Worm (Caenorhabditis elegans) whole organism, L2 larva: ENCODE results near the gene F32D8.11.

ENCODE experiments used
- ama-1 ChIP-seq: fragments of 150-350 bp; optimal IDR thresholded peaks from 2 replicates; lab custom pipeline; 2018; ENCODE audit warnings: inconsistent platforms
- ceh-16 ChIP-seq: fragments of 150-350 bp; optimal IDR thresholded peaks from 2 replicates; lab custom pipeline; 2014; ENCODE audit warnings: missing biosample characterization, missing genetic modification characterization
- crh-2 ChIP-seq: sonication (generic microtip); optimal IDR thresholded peaks from 2 replicates; lab custom pipeline; 2017; ENCODE audit warnings: missing biosample characterization, missing genetic modification characterization
- egl-27 ChIP-seq: sonication (generic microtip); optimal IDR thresholded peaks from 3 replicates; lab custom pipeline; 2017; ENCODE audit warnings: missing biosample characterization, missing genetic modification reagents, missing genetic modification characterization
- lin-39 ChIP-seq: fragments of 150-350 bp; optimal IDR thresholded peaks from 2 replicates; lab custom pipeline; 2014; ENCODE audit warnings: missing biosample characterization, missing genetic modification reagents, missing genetic modification characterization
- mdl-1 ChIP-seq, 2 experiments: fragments of 150-350 bp in 1 of 2; sonication (generic microtip) in 1 of 2; optimal IDR thresholded peaks; 2 replicates each; lab custom pipeline; 2017; ENCODE audit warnings: missing biosample characterization in 2 of 2, missing genetic modification characterization in 2 of 2
- nhr-12 ChIP-seq: fragments of 150-350 bp; optimal IDR thresholded peaks from 2 replicates; lab custom pipeline; 2014; ENCODE audit warnings: missing biosample characterization, missing genetic modification characterization
- nhr-77 ChIP-seq: fragments of 150-350 bp; optimal IDR thresholded peaks from 2 replicates; lab custom pipeline; 2014; ENCODE audit warnings: missing biosample characterization, missing genetic modification characterization
- snpc-4 ChIP-seq: fragments of 150-350 bp; optimal IDR thresholded peaks from 2 replicates; lab custom pipeline; 2014; ENCODE audit warnings: missing biosample characterization, missing genetic modification characterization
- unc-55 ChIP-seq: fragments of 150-350 bp; sonication (generic microtip); optimal IDR thresholded peaks from 3 replicates; lab custom pipeline; 2014; ENCODE audit warnings: missing biosample characterization, missing genetic modification reagents, missing genetic modification characterization
- zag-1 ChIP-seq: fragments of 150-350 bp; optimal IDR thresholded peaks from 2 replicates; lab custom pipeline; 2014; ENCODE audit warnings: missing biosample characterization, missing genetic modification characterization
- ztf-11 ChIP-seq: sonication (generic microtip); optimal IDR thresholded peaks from 2 replicates; lab custom pipeline; 2017; ENCODE audit warnings: missing biosample characterization, missing genetic modification characterization

DNA sequence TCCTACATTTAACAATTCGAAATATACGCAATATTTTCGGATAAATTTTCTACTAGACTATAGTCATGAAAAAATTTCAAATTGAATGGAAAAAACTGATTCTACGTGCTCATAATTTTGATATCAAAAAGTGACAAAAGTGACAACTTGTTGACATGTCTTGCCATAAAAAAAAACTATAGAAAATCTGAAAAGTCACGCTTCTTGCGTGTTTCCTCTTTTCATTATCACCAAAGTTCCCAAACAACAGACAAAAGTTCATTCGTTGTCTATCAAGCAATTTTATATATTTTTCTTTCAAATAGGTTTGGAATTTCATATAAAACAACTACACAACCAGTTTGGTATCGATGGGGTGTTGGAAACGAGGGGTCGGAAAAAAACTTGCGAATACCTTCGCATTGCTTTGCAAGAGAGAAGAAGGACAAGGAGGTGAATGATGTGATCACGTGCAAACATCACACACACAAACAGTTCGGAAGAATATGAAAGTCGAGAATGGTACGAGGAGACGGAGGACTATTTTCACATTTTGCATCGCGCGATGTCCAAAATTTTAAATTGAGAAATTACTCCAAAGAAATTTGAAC lies 29.8 kb downstream of the F32D8.11 start:
- TF ChIP-seq lin-39 (tag; lab: Kevin White, UChicago) (no peak), mdl-1 (tag; optimal IDR thresholded peaks at IDR 0.05; lab: Kevin White, UChicago) (no peak), zag-1 (tag; lab: Kevin White, UChicago) (no peak), ama-1 (no peak), ztf-11 (tag; lab: Kevin White, UChicago) (no peak), crh-2 (tag; lab: Kevin White, UChicago) (no peak), ceh-16 (tag; lab: Kevin White, UChicago) (no peak), egl-27 (tag; lab: Kevin White, UChicago) (no peak), snpc-4 (tag; lab: Kevin White, UChicago) (no peak), nhr-77 (tag; lab: Kevin White, UChicago) (no peak), nhr-12 (tag; lab: Kevin White, UChicago) (no peak), unc-55 (GFP tag; lab: Kevin White, UChicago) (no peak)
